Fruit fly (Drosophila melanogaster): Measurements from ENCODE around the gene lectin-22C.
A peak's percentile ranks its signal among the peaks of the same experiment; 100 is the strongest.

Gene lectin-22C

DNA sequence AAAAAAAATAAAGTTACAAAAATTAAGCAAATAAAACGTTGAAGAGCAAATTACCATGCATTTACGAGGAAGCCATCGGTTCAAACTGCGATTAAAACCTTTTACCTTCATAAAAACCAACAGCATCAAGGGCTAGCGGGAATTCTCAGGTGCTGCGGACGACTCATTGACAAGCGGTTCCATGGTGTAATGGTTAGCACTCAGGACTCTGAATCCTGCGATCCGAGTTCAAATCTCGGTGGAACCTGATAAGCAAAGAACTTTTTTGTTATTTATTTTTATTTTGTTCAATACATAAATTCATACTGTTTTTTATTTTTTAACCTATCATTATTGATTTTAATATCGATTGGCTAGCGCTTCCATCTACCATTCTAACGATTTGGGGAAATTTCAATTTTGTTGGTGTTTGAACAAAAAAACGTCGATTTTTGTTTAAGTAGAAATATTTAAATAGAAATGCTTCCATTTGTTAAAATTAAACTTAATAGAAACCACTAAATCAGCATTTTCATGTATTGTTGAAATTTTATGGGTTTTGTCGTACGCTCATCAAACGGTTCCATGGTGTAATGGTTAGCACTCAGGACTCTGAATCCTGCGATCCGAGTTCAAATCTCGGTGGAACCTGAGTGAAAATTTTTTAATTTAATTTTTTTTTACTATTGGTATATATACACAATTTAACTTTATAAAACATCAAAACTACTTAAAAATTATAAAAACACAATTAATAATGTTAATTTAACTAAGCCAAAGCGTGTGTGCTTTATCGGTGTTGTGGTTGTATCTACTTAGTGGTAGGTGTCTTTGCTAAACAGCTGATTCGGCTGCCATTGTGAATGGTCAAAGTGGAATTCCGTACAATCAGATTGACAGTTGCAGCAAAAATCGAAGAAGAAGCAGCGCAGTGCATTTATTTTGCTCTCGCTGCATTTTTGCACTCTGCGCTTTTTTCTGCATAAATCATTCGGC, 27.8 kb downstream of the lectin-22C start, which contains the start of gene CG4238:
Gene CG4238 (plus strand): TSS at position 880 of the 975 bp plus-strand sequence.
- no peak for TF ChIP-seq Dfd (GFP tag; optimal IDR thresholded peaks at IDR 0.05)
- TF ChIP-seq psq (GFP tag; optimal IDR thresholded peaks at IDR 0.05), result no peak
- peak; percentile 12 for TF ChIP-seq sage (GFP tag; optimal IDR thresholded peaks at IDR 0.05)
- no peak for TF ChIP-seq Abd-B (GFP tag; optimal IDR thresholded peaks at IDR 0.05)
- TF ChIP-seq fru (GFP tag; optimal IDR thresholded peaks at IDR 0.05), result no peak
- TF ChIP-seq Rel (GFP tag; optimal IDR thresholded peaks at IDR 0.05), result no peak
- TF ChIP-seq Rel (tag; optimal IDR thresholded peaks at IDR 0.05), result peak; percentile 39
- TF ChIP-seq CrebA (GFP tag; optimal IDR thresholded peaks at IDR 0.05; ENCODE audit: borderline replicate concordance), result peak; percentile 72
- no peak for TF ChIP-seq CG9705 (GFP tag; optimal IDR thresholded peaks at IDR 0.05)
- no peak for TF ChIP-seq N (GFP tag; optimal IDR thresholded peaks at IDR 0.05)
- no peak for TF ChIP-seq rgr (GFP tag; optimal IDR thresholded peaks at IDR 0.05)
- no peak for TF ChIP-seq h (GFP tag; optimal IDR thresholded peaks at IDR 0.05)
- TF ChIP-seq usp (GFP tag; optimal IDR thresholded peaks at IDR 0.05), result no peak
- TF ChIP-seq brk (GFP tag; optimal IDR thresholded peaks at IDR 0.05), result peak; percentile 13
- TF ChIP-seq woc (GFP tag; optimal IDR thresholded peaks at IDR 0.05), result no peak

- TF ChIP-seq Vsx2 (GFP tag; optimal IDR thresholded peaks at IDR 0.05; ENCODE audit: partially characterized antibody) (no peak), dsf (GFP tag; optimal IDR thresholded peaks at IDR 0.05; ENCODE audit: borderline replicate concordance) (no peak), Rel (GFP tag; optimal IDR thresholded peaks at IDR 0.05) (no peak), Rel (tag; optimal IDR thresholded peaks at IDR 0.05) (no peak), sv (GFP tag; optimal IDR thresholded peaks at IDR 0.05) (no peak), pan (optimal IDR thresholded peaks at IDR 0.05) (no peak), sage (GFP tag; optimal IDR thresholded peaks at IDR 0.05) (no peak), CG32264 (GFP tag; optimal IDR thresholded peaks at IDR 0.05) (no peak), Dif (GFP tag; optimal IDR thresholded peaks at IDR 0.05; ENCODE audit: partially characterized antibody) (no peak), psq (GFP tag; optimal IDR thresholded peaks at IDR 0.05) (no peak)
Measured at dm6 chr2L:2008114-2008513, 29.0 kb downstream of the lectin-22C start, which contains the start of gene Nplp4. Gene Nplp4 (plus strand): TSS chr2L:2008414.

dm6 chr2L:2007093-2007492, 30.0 kb downstream of the lectin-22C start, which contains the start of gene CG15353:
Gene CG15353 (minus strand): TSS chr2L:2007193.
- TF ChIP-seq Abd-B (GFP tag; optimal IDR thresholded peaks at IDR 0.05) (no peak), sv (GFP tag; optimal IDR thresholded peaks at IDR 0.05) (no peak), CG32264 (GFP tag; optimal IDR thresholded peaks at IDR 0.05) (no peak), fru (GFP tag; optimal IDR thresholded peaks at IDR 0.05) (no peak), tai (GFP tag; optimal IDR thresholded peaks at IDR 0.05) (no peak)

DNA sequence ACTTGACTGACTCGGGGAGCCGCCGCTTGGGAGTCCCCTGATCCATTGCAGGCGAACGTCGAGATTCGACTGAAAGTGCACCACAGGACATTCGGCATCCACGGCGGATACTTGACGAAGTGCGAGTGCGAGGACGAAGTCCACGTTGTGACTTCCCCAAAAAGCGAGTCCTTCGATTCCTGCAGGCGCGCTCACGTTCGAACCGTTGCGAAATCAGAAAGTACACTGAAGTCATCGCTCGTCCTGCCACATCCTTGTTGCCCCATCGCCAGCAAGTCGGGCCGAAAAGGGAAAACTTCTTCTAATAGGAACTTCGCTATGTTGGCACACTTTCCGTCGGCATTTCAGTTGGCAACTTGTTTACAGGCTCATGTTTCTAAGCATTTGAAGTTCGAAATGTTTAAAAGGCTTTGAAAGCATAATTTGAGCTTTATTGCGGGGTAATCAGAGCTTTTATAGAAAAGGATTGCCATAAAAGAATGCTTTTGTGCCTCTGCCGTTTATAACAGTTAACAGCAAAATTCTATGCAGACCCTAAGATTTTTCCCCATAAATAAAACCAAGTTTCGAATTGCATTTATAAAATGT, 30.9 kb downstream of the lectin-22C start, which contains the start of gene CG33543:
Gene CG33543 (minus strand): TSS at position 232 of the 588 bp plus-strand sequence.
- TF ChIP-seq sv (GFP tag; optimal IDR thresholded peaks at IDR 0.05) (no peak), pan (optimal IDR thresholded peaks at IDR 0.05) (no peak), jim (GFP tag; optimal IDR thresholded peaks at IDR 0.05) (no peak)

dm6 chr2L:1992060-1992459, 45.0 kb downstream of the lectin-22C start, which contains the start of gene Obp22a:
Gene Obp22a (minus strand): TSS chr2L:1992160.
- TF ChIP-seq Hr78 (GFP tag; optimal IDR thresholded peaks at IDR 0.05), result no peak
- no peak for TF ChIP-seq h (GFP tag; optimal IDR thresholded peaks at IDR 0.05)
- no peak for TF ChIP-seq Jra (GFP tag; optimal IDR thresholded peaks at IDR 0.05)
- TF ChIP-seq ey (GFP tag; optimal IDR thresholded peaks at IDR 0.05), result no peak
- no peak for TF ChIP-seq GATAd (GFP tag; optimal IDR thresholded peaks at IDR 0.05)
- TF ChIP-seq psq (GFP tag; optimal IDR thresholded peaks at IDR 0.05), result no peak

DNA sequence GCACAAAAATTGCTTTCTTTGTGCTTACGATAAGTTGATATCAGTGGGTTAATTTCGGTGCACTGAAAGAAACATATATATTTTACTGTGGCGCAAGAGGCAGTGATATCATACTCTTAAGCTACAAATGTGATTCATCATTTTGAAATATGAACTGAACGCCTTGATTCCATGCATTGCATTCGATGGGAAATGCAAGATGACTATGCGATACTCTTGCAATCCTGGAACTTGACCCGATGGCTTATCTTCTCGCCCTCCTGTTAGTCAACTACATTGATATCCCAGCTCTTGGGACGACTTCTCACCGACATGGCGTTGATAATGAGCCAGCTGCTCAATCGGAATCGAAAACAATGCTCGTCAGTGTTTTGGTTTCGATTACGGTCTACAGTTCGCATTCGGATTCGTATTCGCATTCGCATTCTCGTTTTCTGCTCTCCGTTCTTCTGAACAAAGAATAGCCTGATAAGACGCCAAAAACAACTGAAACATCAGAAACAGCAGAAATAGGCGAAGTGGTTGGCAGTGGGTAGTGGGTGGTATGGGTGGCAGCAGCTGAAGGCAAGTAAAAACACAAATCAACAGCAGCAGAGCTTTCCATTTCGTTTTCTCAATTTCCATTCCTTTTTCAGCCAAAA, 47.7 kb downstream of the lectin-22C start:
- TF ChIP-seq OdsH (GFP tag; optimal IDR thresholded peaks at IDR 0.05) (peak; percentile 21), psq (GFP tag; optimal IDR thresholded peaks at IDR 0.05) (peak; percentile 87), brk (GFP tag; optimal IDR thresholded peaks at IDR 0.05) (no peak), Dif (GFP tag; optimal IDR thresholded peaks at IDR 0.05; ENCODE audit: partially characterized antibody) (peak; percentile 1), dl (GFP tag; optimal IDR thresholded peaks at IDR 0.05; ENCODE audit: insufficient read depth in 1 of 2, partially characterized antibody in 2 of 2) (peak in 1 of 2 experiments; percentile 22), fru (GFP tag; optimal IDR thresholded peaks at IDR 0.05) (peak; percentile 16), jim (GFP tag; optimal IDR thresholded peaks at IDR 0.05) (no peak), Hr83 (GFP tag; optimal IDR thresholded peaks at IDR 0.05; ENCODE audit: poor library complexity, severe bottlenecking) (peak; percentile 49), usp (GFP tag; optimal IDR thresholded peaks at IDR 0.05) (no peak), foxo (GFP tag; optimal IDR thresholded peaks at IDR 0.05) (peak in 1 of 2 experiments; percentile 27), h (GFP tag; optimal IDR thresholded peaks at IDR 0.05) (peak; percentile 65), Hnf4 (GFP tag; optimal IDR thresholded peaks at IDR 0.05) (peak; percentile 33), Sp1 (GFP tag; optimal IDR thresholded peaks at IDR 0.05) (peak; percentile 20), Mio (GFP tag; optimal IDR thresholded peaks at IDR 0.05) (no peak), rgr (GFP tag; optimal IDR thresholded peaks at IDR 0.05) (peak; percentile 47), N (GFP tag; optimal IDR thresholded peaks at IDR 0.05) (no peak)

All from whole organism, wandering third instar larva.